Worm (Caenorhabditis elegans): Measurements from ENCODE around the gene Y24D9A.7.

Y24D9A.7 gene

ce11 chrIV:4449843-4450242 is 44.9 kb upstream of the Y24D9A.7 start (continued):
- no peak for TF ChIP-seq F57C9.4 (tag; optimal IDR thresholded peaks at IDR 0.05)
- no peak for TF ChIP-seq Y56A3A.18 (GFP tag; IDR thresholded peaks at IDR 0.05)
- TF ChIP-seq dpff-1 (tag; optimal IDR thresholded peaks at IDR 0.05): peak; percentile 7
- peak; percentile 43 for TF ChIP-seq tbp1 (GFP tag; optimal IDR thresholded peaks at IDR 0.05)
- TF ChIP-seq madf-10 (tag; optimal IDR thresholded peaks at IDR 0.05): peak; percentile 64
- no peak for TF ChIP-seq nhr-179 (tag; optimal IDR thresholded peaks at IDR 0.05)
- no peak for TF ChIP-seq egrh-3 (GFP tag; IDR thresholded peaks at IDR 0.05)
- no peak for TF ChIP-seq nfya-2 (GFP tag; IDR thresholded peaks at IDR 0.05)
- peak; percentile 30 for TF ChIP-seq B0035.1 (tag; optimal IDR thresholded peaks at IDR 0.05)
- no peak for TF ChIP-seq F39B2.1 (GFP tag; IDR thresholded peaks at IDR 0.05)
- TF ChIP-seq B0019.2 (GFP tag; conservative IDR thresholded peaks at IDR 0.05): no peak
- TF ChIP-seq F22D6.2 (tag; optimal IDR thresholded peaks at IDR 0.05): no peak
- TF ChIP-seq let-526 (GFP tag; IDR thresholded peaks at IDR 0.05): no peak
- TF ChIP-seq ztf-26 (tag; optimal IDR thresholded peaks at IDR 0.05): no peak
- no peak for TF ChIP-seq lir-1 (GFP tag; conservative IDR thresholded peaks at IDR 0.05)
- TF ChIP-seq nfyb-1 (GFP tag; IDR thresholded peaks at IDR 0.05): peak; percentile 82
- no peak for TF ChIP-seq bed-1 (GFP tag; IDR thresholded peaks at IDR 0.05)
- no peak for TF ChIP-seq dpl-1 (GFP tag; optimal IDR thresholded peaks at IDR 0.05)
- no peak; the same call in 1 of the 2 replicates for TF ChIP-seq attf-6 (GFP tag; IDR thresholded peaks at IDR 0.05)
- TF ChIP-seq ztf-18 (tag; optimal IDR thresholded peaks at IDR 0.05): peak; percentile 40
- no peak; the same call in 1 of the 2 replicates for TF ChIP-seq dox-1 (GFP tag; IDR thresholded peaks at IDR 0.05)
- no peak for TF ChIP-seq chd-7 (tag; optimal IDR thresholded peaks at IDR 0.05)
- no peak for TF ChIP-seq F23B12.7 (tag; optimal IDR thresholded peaks at IDR 0.05; ENCODE audit: insufficient read depth)
- no peak for TF ChIP-seq T26A5.8 (tag; optimal IDR thresholded peaks at IDR 0.05)
- peak; percentile 49 for TF ChIP-seq ama-1 (optimal IDR thresholded peaks at IDR 0.05)
- TF ChIP-seq ama-1 (GFP tag; optimal IDR thresholded peaks at IDR 0.05): no peak
- no peak for TF ChIP-seq rpc-1 (optimal IDR thresholded peaks at IDR 0.05)
- no peak for TF ChIP-seq rpc-1 (tag; optimal IDR thresholded peaks at IDR 0.05)
- no peak for TF ChIP-seq ets-4 (GFP tag; optimal IDR thresholded peaks at IDR 0.05)
- TF ChIP-seq somi-1 (GFP tag; optimal IDR thresholded peaks at IDR 0.05): no peak
- TF ChIP-seq lsy-27 (tag; optimal IDR thresholded peaks at IDR 0.05; ENCODE audit: borderline replicate concordance, insufficient read depth): no peak
- no peak for TF ChIP-seq ztf-3 (GFP tag; optimal IDR thresholded peaks at IDR 0.05)
- TF ChIP-seq akir-1 (GFP tag; optimal IDR thresholded peaks at IDR 0.05): no peak
- no peak for TF ChIP-seq tlf-1 (GFP tag; optimal IDR thresholded peaks at IDR 0.05)
- 0 out of 2 replicates have a peak, but pooled peaks have one; percentile 16 for TF ChIP-seq C17E4.6 (GFP tag; IDR thresholded peaks at IDR 0.05)
- no peak for TF ChIP-seq madf-8 (GFP tag; conservative IDR thresholded peaks at IDR 0.05)
- no peak for TF ChIP-seq B0261.1 (tag; optimal IDR thresholded peaks at IDR 0.05)
- no peak for TF ChIP-seq snpc-4 (GFP tag; optimal IDR thresholded peaks at IDR 0.05)
- peak in 2 of 4 experiments; percentile 22 to 47 for TF ChIP-seq snpc-4 (tag; optimal IDR thresholded peaks at IDR 0.05)
- peak; percentile 42 for TF ChIP-seq attf-5 (GFP tag; optimal IDR thresholded peaks at IDR 0.05)

- peak; percentile 23; the same call in 1 of the 2 replicates for TF ChIP-seq madf-6 (GFP tag; IDR thresholded peaks at IDR 0.05)
- no peak for TF ChIP-seq rpc-1 (optimal IDR thresholded peaks at IDR 0.05)
- no peak for TF ChIP-seq rpc-1 (tag; optimal IDR thresholded peaks at IDR 0.05)
These were observed 44.5 kb upstream of the Y24D9A.7 start, which contains the start of gene R08C7.12 for ce11 chrIV:4449439-4449838. Gene R08C7.12, plus strand, starts transcription at chrIV:4449739.

Measured in whole organism, young adult.